Worm (Caenorhabditis elegans) whole organism, early embryonic: ENCODE measurements around the gene K09D9.9.

Experiments
- B0310.2 ChIP-seq: sonication (generic microtip); optimal IDR thresholded peaks from 2 replicates; lab custom pipeline; 2016; ENCODE audit warnings: mild to moderate bottlenecking, missing genetic modification characterization, missing compliant biosample characterization
- F13C5.2 ChIP-seq: sonication (generic microtip); optimal IDR thresholded peaks from 2 replicates; lab custom pipeline; 2017; ENCODE audit warnings: mild to moderate bottlenecking, missing genetic modification characterization, inconsistent platforms, missing compliant biosample characterization
- ama-1 ChIP-seq: fragments of 150-350 bp; optimal IDR thresholded peaks from 2 replicates; lab custom pipeline; 2014
- ceh-13 ChIP-seq: fragments of 200-800 bp; sonication (Bioruptor generic); optimal IDR thresholded peaks from 2 replicates; lab custom pipeline; 2018; ENCODE audit warnings: mild to moderate bottlenecking, missing genetic modification characterization, missing compliant biosample characterization
- hmbx-1 ChIP-seq: sonication (generic microtip); optimal IDR thresholded peaks from 2 replicates; lab custom pipeline; 2016; ENCODE audit warnings: mild to moderate bottlenecking, missing genetic modification characterization, missing compliant biosample characterization
- sea-1 ChIP-seq: fragments of 200-800 bp; sonication (Bioruptor generic); conservative IDR thresholded peaks from 2 replicates; pipeline ENCODE4 v1.3.6; 2022; ENCODE audit warnings: missing genetic modification characterization, missing compliant biosample characterization

DNA sequence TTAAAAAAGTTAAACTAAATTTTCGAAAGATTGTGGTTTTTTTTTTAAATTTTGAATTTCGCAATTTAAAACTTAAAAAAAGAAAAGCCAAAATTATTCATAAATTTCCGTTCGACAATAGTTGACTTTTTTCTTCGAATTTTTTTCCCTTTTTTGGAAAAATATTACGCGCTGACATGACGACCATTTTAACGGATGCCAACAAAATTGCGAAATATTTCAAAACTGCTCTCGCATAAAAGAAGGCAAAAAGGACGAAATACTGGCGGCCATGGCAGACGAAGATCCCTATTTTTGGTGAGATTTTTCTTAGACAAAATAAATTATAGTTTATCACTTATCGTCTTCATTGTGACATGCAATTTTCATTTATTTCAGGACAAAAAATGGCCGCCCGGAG, 44.6 kb upstream of the K09D9.9 start:
- no peak for TF ChIP-seq B0310.2 (tag; lab: Kevin White, UChicago)
- TF ChIP-seq ama-1 (lab: Kevin White, UChicago): no peak
- no peak for TF ChIP-seq sea-1
- no peak for TF ChIP-seq F13C5.2 (tag; lab: Kevin White, UChicago)
- TF ChIP-seq hmbx-1 (tag; lab: Kevin White, UChicago): no peak
- TF ChIP-seq ceh-13: no peak
